Worm (Caenorhabditis elegans) whole organism, L1 larva: Measurements from ENCODE around the gene F28H7.8.
A peak's percentile ranks its signal among the peaks of the same experiment; 100 is the strongest.

Experiments used
- C04F5.9 ChIP-seq: sonication (generic microtip); optimal IDR thresholded peaks from 2 replicates; lab custom pipeline; 2016; ENCODE audit warnings: missing genetic modification characterization, missing compliant biosample characterization
- C34B4.2 ChIP-seq: sonication (generic microtip); optimal IDR thresholded peaks from 2 replicates; lab custom pipeline; 2017; ENCODE audit warnings: mild to moderate bottlenecking, missing genetic modification characterization, missing compliant biosample characterization
- F16B12.6 ChIP-seq: fragments of 150-350 bp; optimal IDR thresholded peaks from 2 replicates; lab custom pipeline; 2014; ENCODE audit warnings: missing biosample characterization, missing genetic modification characterization
- aha-1 ChIP-seq: fragments of 150-350 bp; optimal IDR thresholded peaks from 2 replicates; lab custom pipeline; 2014; ENCODE audit warnings: missing biosample characterization, missing genetic modification characterization
- alr-1 ChIP-seq: fragments of 200-800 bp; sonication (Bioruptor generic); optimal IDR thresholded peaks from 2 replicates; lab custom pipeline; 2018; ENCODE audit warnings: borderline replicate concordance, mild to moderate bottlenecking, missing genetic modification characterization, missing compliant biosample characterization
- ama-1 ChIP-seq: fragments of 150-350 bp; optimal IDR thresholded peaks from 2 replicates; lab custom pipeline; 2014
- ceh-82 ChIP-seq, 3 experiments: fragments of 150-350 bp in 1 of 3; sonication (generic microtip) in 2 of 3; optimal IDR thresholded peaks; 2 replicates each; lab custom pipeline; 2014 to 2017; ENCODE audit warnings: missing biosample characterization in 3 of 3, missing genetic modification characterization in 3 of 3
- efl-1 ChIP-seq, 4 experiments: fragments of 150-350 bp; optimal IDR thresholded peaks in 3 of 4; peaks in 1 of 4; 1 replicate in 1 of 4; 2 replicates in 3 of 4; lab custom pipeline; 2014; ENCODE audit warnings: missing biosample characterization in 2 of 4, missing genetic modification characterization in 2 of 4, missing genetic modification reagents in 2 of 4
- elt-3 ChIP-seq, 6 experiments: fragments of 150-350 bp in 1 of 6; sonication (generic microtip); optimal IDR thresholded peaks; 2 replicates each; lab custom pipeline; 2017 to 2018; ENCODE audit warnings: missing biosample characterization in 6 of 6, missing genetic modification characterization in 6 of 6, inconsistent platforms in 1 of 6
- fkh-10 ChIP-seq: sonication (generic microtip); optimal IDR thresholded peaks from 2 replicates; lab custom pipeline; 2017; ENCODE audit warnings: missing biosample characterization, missing genetic modification reagents, missing genetic modification characterization
- fos-1 ChIP-seq: fragments of 150-350 bp; optimal IDR thresholded peaks from 2 replicates; lab custom pipeline; 2014; ENCODE audit warnings: missing biosample characterization, missing genetic modification characterization
- grh-1 ChIP-seq: fragments of 200-800 bp; sonication (Bioruptor generic); IDR thresholded peaks from 2 replicates; pipeline ENCODE4 v1.3.6; 2022; ENCODE audit warnings: missing genetic modification reagents, missing genetic modification characterization, missing compliant biosample characterization
- hlh-4 ChIP-seq: sonication (generic microtip); optimal IDR thresholded peaks from 2 replicates; lab custom pipeline; 2016; ENCODE audit warnings: mild to moderate bottlenecking, missing genetic modification characterization, missing compliant biosample characterization
- irx-1 ChIP-seq: sonication (generic microtip); optimal IDR thresholded peaks from 2 replicates; lab custom pipeline; 2016; ENCODE audit warnings: missing genetic modification characterization, missing compliant biosample characterization
- isw-1 ChIP-seq: fragments of 200-800 bp; sonication (Bioruptor generic); IDR thresholded peaks from 2 replicates; pipeline ENCODE4 v1.3.6; 2022; ENCODE audit warnings: missing genetic modification characterization, missing compliant biosample characterization
- lin-13 ChIP-seq: fragments of 150-350 bp; optimal IDR thresholded peaks from 2 replicates; lab custom pipeline; 2014; ENCODE audit warnings: missing biosample characterization, missing genetic modification reagents, missing genetic modification characterization
- lin-15B ChIP-seq: fragments of 150-350 bp; sonication (generic microtip); optimal IDR thresholded peaks from 3 replicates; lab custom pipeline; 2014; ENCODE audit warnings: missing biosample characterization, missing genetic modification characterization
- lin-35 ChIP-seq, 2 experiments: fragments of 150-350 bp; optimal IDR thresholded peaks; 2 replicates each; lab custom pipeline; 2014; ENCODE audit warnings: missing biosample characterization in 2 of 2, missing genetic modification characterization in 2 of 2, missing genetic modification reagents in 2 of 2
- lin-39 ChIP-seq: fragments of 150-350 bp; optimal IDR thresholded peaks from 2 replicates; lab custom pipeline; 2014; ENCODE audit warnings: missing biosample characterization, missing genetic modification reagents, missing genetic modification characterization
- lsy-2 ChIP-seq, 2 experiments: fragments of 150-350 bp; optimal IDR thresholded peaks; 2 replicates each; lab custom pipeline; 2014; ENCODE audit warnings: missing biosample characterization in 2 of 2, missing genetic modification characterization in 2 of 2
- mdl-1 ChIP-seq, 2 experiments: fragments of 150-350 bp; optimal IDR thresholded peaks; 2 replicates each; lab custom pipeline; 2014 to 2017; ENCODE audit warnings: missing biosample characterization in 2 of 2, missing genetic modification characterization in 2 of 2, inconsistent platforms in 1 of 2
- mef-2 ChIP-seq: fragments of 150-350 bp; optimal IDR thresholded peaks from 2 replicates; lab custom pipeline; 2014; ENCODE audit warnings: missing biosample characterization, missing genetic modification characterization
- nhr-11 ChIP-seq: fragments of 150-350 bp; optimal IDR thresholded peaks from 2 replicates; lab custom pipeline; 2014; ENCODE audit warnings: missing biosample characterization, missing genetic modification characterization
- nhr-12 ChIP-seq: sonication (generic microtip); optimal IDR thresholded peaks from 2 replicates; lab custom pipeline; 2017; ENCODE audit warnings: missing biosample characterization, missing genetic modification characterization
- nhr-19 ChIP-seq: fragments of 200-800 bp; sonication (Bioruptor generic); conservative IDR thresholded peaks from 2 replicates; pipeline ENCODE4 v1.3.6; 2022; ENCODE audit warnings: missing genetic modification characterization, missing compliant biosample characterization
- nhr-20 ChIP-seq: sonication (generic microtip); optimal IDR thresholded peaks from 2 replicates; lab custom pipeline; 2016; ENCODE audit warnings: mild to moderate bottlenecking, missing genetic modification characterization, missing compliant biosample characterization
- nhr-237 ChIP-seq: fragments of 150-350 bp; optimal IDR thresholded peaks from 2 replicates; lab custom pipeline; 2014; ENCODE audit warnings: missing biosample characterization, missing genetic modification characterization
- nhr-28 ChIP-seq: fragments of 150-350 bp; optimal IDR thresholded peaks from 2 replicates; lab custom pipeline; 2014; ENCODE audit warnings: missing biosample characterization, missing genetic modification characterization
- nhr-47 ChIP-seq: sonication (generic microtip); optimal IDR thresholded peaks from 2 replicates; lab custom pipeline; 2016; ENCODE audit warnings: mild to moderate bottlenecking, missing genetic modification characterization, moderate library complexity, missing compliant biosample characterization
- nhr-71 ChIP-seq: sonication (generic microtip); optimal IDR thresholded peaks from 2 replicates; lab custom pipeline; 2016; ENCODE audit warnings: mild to moderate bottlenecking, missing genetic modification characterization, moderate library complexity, missing compliant biosample characterization
- nhr-76 ChIP-seq: sonication (generic microtip); optimal IDR thresholded peaks from 2 replicates; lab custom pipeline; 2017; ENCODE audit warnings: missing biosample characterization, missing genetic modification characterization
- nhr-77 ChIP-seq: fragments of 150-350 bp; optimal IDR thresholded peaks from 2 replicates; lab custom pipeline; 2014; ENCODE audit warnings: missing biosample characterization, missing genetic modification characterization
- nhr-84 ChIP-seq: sonication (generic microtip); optimal IDR thresholded peaks from 2 replicates; lab custom pipeline; 2017; ENCODE audit warnings: missing biosample characterization, missing genetic modification characterization
- nhr-85 ChIP-seq: sonication (generic microtip); peaks from one replicate; lab custom pipeline; 2016; ENCODE audit warnings: missing genetic modification characterization, inconsistent platforms, missing compliant biosample characterization
- nhr-90 ChIP-seq: sonication (generic microtip); optimal IDR thresholded peaks from 2 replicates; lab custom pipeline; 2016; ENCODE audit warnings: mild to moderate bottlenecking, missing genetic modification characterization, missing compliant biosample characterization; ENCODE audit not compliant: poor library complexity
- pag-3 ChIP-seq: sonication (generic microtip); optimal IDR thresholded peaks from 2 replicates; lab custom pipeline; 2017; ENCODE audit warnings: missing genetic modification characterization, mild to moderate bottlenecking, missing compliant biosample characterization, antibody characterized with exemption, borderline replicate concordance; ENCODE audit not compliant: insufficient read depth
- pqm-1 ChIP-seq: sonication (generic microtip); optimal IDR thresholded peaks from 3 replicates; lab custom pipeline; 2017; ENCODE audit warnings: missing biosample characterization, missing genetic modification characterization
- skn-1 ChIP-seq: fragments of 150-350 bp; optimal IDR thresholded peaks from 2 replicates; lab custom pipeline; 2014; ENCODE audit warnings: missing biosample characterization, missing genetic modification characterization
- sox-4 ChIP-seq: sonication (generic microtip); optimal IDR thresholded peaks from 2 replicates; lab custom pipeline; 2016; ENCODE audit warnings: missing genetic modification characterization, missing compliant biosample characterization
- sptf-1 ChIP-seq: fragments of 150-350 bp; optimal IDR thresholded peaks from 2 replicates; lab custom pipeline; 2014; ENCODE audit warnings: missing biosample characterization, missing genetic modification characterization
- sup-37 ChIP-seq: fragments of 200-800 bp; sonication (Bioruptor generic); optimal IDR thresholded peaks from 2 replicates; lab custom pipeline; 2018; ENCODE audit warnings: mild to moderate bottlenecking, missing genetic modification characterization, missing compliant biosample characterization
- swsn-7 ChIP-seq: sonication (generic microtip); optimal IDR thresholded peaks from 2 replicates; lab custom pipeline; 2016; ENCODE audit warnings: missing genetic modification characterization, missing compliant biosample characterization
- tlp-1 ChIP-seq: fragments of 150-350 bp; optimal IDR thresholded peaks from 2 replicates; lab custom pipeline; 2014; ENCODE audit warnings: missing biosample characterization, missing genetic modification characterization
- unc-130 ChIP-seq: fragments of 150-350 bp; optimal IDR thresholded peaks from 2 replicates; lab custom pipeline; 2017; ENCODE audit warnings: missing biosample characterization, missing genetic modification characterization, inconsistent platforms
- unc-30 ChIP-seq: sonication (generic microtip); optimal IDR thresholded peaks from 2 replicates; lab custom pipeline; 2017; ENCODE audit warnings: missing biosample characterization, missing genetic modification characterization
- unc-62 ChIP-seq: fragments of 150-350 bp; optimal IDR thresholded peaks from 2 replicates; lab custom pipeline; 2014; ENCODE audit warnings: missing biosample characterization, missing genetic modification reagents, missing genetic modification characterization
- unc-86 ChIP-seq: sonication (generic microtip); optimal IDR thresholded peaks from 2 replicates; lab custom pipeline; 2016; ENCODE audit warnings: missing genetic modification characterization, missing compliant biosample characterization
- unc-98 ChIP-seq: fragments of 200-800 bp; sonication (Bioruptor generic); IDR thresholded peaks from 2 replicates; pipeline ENCODE4 v1.3.6; 2022; ENCODE audit warnings: missing genetic modification characterization, missing compliant biosample characterization
- xbp-1 ChIP-seq: sonication (generic microtip); optimal IDR thresholded peaks from 2 replicates; lab custom pipeline; 2016; ENCODE audit warnings: missing genetic modification characterization, missing compliant biosample characterization

F28H7.8 gene

ce11 chrV:10804374-10804773, 45.6 kb downstream of the F28H7.8 start, which contains the start of gene secs-1:
TSS of gene secs-1 (minus strand) at chrV:10804474.
- TF ChIP-seq sup-37, result no peak
- no peak for TF ChIP-seq F16B12.6 (tag; lab: Kevin White, UChicago)
- TF ChIP-seq sox-4 (tag; lab: Kevin White, UChicago), result no peak
- TF ChIP-seq unc-130 (tag; lab: Kevin White, UChicago), result no peak
- no peak for TF ChIP-seq lin-13
- no peak for TF ChIP-seq C34B4.2 (tag; lab: Kevin White, UChicago)
- no peak for TF ChIP-seq pqm-1
- no peak for TF ChIP-seq nhr-28 (tag; lab: Kevin White, UChicago)
- TF ChIP-seq elt-3 (tag; optimal IDR thresholded peaks at IDR 0.05; lab: Kevin White, UChicago), result no peak
- TF ChIP-seq ceh-82 (tag; optimal IDR thresholded peaks at IDR 0.05; lab: Kevin White, UChicago), result no peak
- no peak for TF ChIP-seq nhr-85 (tag; lab: Kevin White, UChicago)
- no peak for TF ChIP-seq nhr-11
- no peak for TF ChIP-seq lin-35 (GFP tag; optimal IDR thresholded peaks at IDR 0.05; lab: Kevin White, UChicago)

ce11 chrV:10805934-10806333, 47.2 kb downstream of the F28H7.8 start, which contains the start of gene prp-38:
TSS of gene prp-38 (minus strand) at chrV:10806034.
- TF ChIP-seq swsn-7 (tag; lab: Kevin White, UChicago), result no peak

ce11 chrV:10807862-10808327, 49.1 kb downstream of the F28H7.8 start, which contains the start of gene plrg-1:
TSS of gene plrg-1 (minus strand) at chrV:10807912.
- peak; percentile 69 for TF ChIP-seq sup-37
- TF ChIP-seq tlp-1 (tag; lab: Kevin White, UChicago), result no peak
- peak; percentile 41 for TF ChIP-seq fkh-10
- peak; percentile 93 for TF ChIP-seq nhr-19 (GFP tag; lab: Robert Waterston, UW)
- no peak for TF ChIP-seq nhr-76
- TF ChIP-seq lin-15B, result peak; percentile 87
- peak; percentile 38 for TF ChIP-seq sox-4 (tag; lab: Kevin White, UChicago)
- TF ChIP-seq nhr-20 (tag; lab: Kevin White, UChicago), result peak; percentile 91
- no peak for TF ChIP-seq alr-1 (tag; lab: Kevin White, UChicago)
- peak; percentile 69 for TF ChIP-seq nhr-77 (tag; lab: Kevin White, UChicago)
- no peak for TF ChIP-seq hlh-4 (tag; lab: Kevin White, UChicago)
- TF ChIP-seq skn-1 (tag; lab: Kevin White, UChicago), result peak; percentile 90
- peak; percentile 25 for TF ChIP-seq aha-1 (tag; lab: Kevin White, UChicago)
- TF ChIP-seq nhr-237 (tag; lab: Kevin White, UChicago), result peak; percentile 57
- TF ChIP-seq nhr-71 (tag; lab: Kevin White, UChicago), result peak; percentile 94
- TF ChIP-seq nhr-12 (tag; lab: Kevin White, UChicago), result no peak
- no peak for TF ChIP-seq unc-30
- peak; percentile 52; the same call in 1 of the 2 replicates for TF ChIP-seq unc-98 (GFP tag; lab: Robert Waterston, UW)
- peak in 1 of 2 experiments; percentile 78 for TF ChIP-seq mdl-1 (tag; optimal IDR thresholded peaks at IDR 0.05; lab: Kevin White, UChicago)
- TF ChIP-seq lin-39 (tag; lab: Kevin White, UChicago), result peak; percentile 80
- TF ChIP-seq isw-1 (GFP tag; lab: Robert Waterston, UW), result peak; percentile 85
- TF ChIP-seq unc-86 (tag; lab: Kevin White, UChicago), result peak; percentile 82
- no peak for TF ChIP-seq C04F5.9 (tag; lab: Kevin White, UChicago)
- TF ChIP-seq nhr-90 (tag; lab: Kevin White, UChicago), result peak; percentile 89
- TF ChIP-seq mef-2, result no peak
- peak; percentile 71 for TF ChIP-seq fos-1 (tag; lab: Kevin White, UChicago)
- TF ChIP-seq xbp-1 (tag; lab: Kevin White, UChicago), result peak; percentile 86
- TF ChIP-seq efl-1 (optimal IDR thresholded peaks at IDR 0.05; lab: Kevin White, UChicago), result peak; percentile 80 to 86
- peak; percentile 79 to 98 for TF ChIP-seq efl-1 (GFP tag; optimal IDR thresholded peaks at IDR 0.05 in 1 of 2; lab: Kevin White, UChicago)
- TF ChIP-seq nhr-11, result peak; percentile 74
- no peak for TF ChIP-seq nhr-84 (tag; lab: Kevin White, UChicago)
- peak; percentile 97 for TF ChIP-seq unc-130 (tag; lab: Kevin White, UChicago)
- no peak for TF ChIP-seq nhr-28 (tag; lab: Kevin White, UChicago)
- no peak for TF ChIP-seq pag-3 (tag; lab: Kevin White, UChicago)
- no peak for TF ChIP-seq unc-62 (GFP tag; lab: Kevin White, UChicago)
- TF ChIP-seq irx-1 (tag; lab: Kevin White, UChicago), result peak; percentile 75
- peak; percentile 26 for TF ChIP-seq ama-1
- peak; percentile 89 for TF ChIP-seq nhr-47 (tag; lab: Kevin White, UChicago)
- peak; percentile 83 to 86 for TF ChIP-seq lsy-2 (tag; optimal IDR thresholded peaks at IDR 0.05; lab: Kevin White, UChicago)
- TF ChIP-seq sptf-1, result no peak
- peak; percentile 75 for TF ChIP-seq grh-1
